Fruit fly (Drosophila melanogaster) whole organism, embryonic: ENCODE results near the gene haf.

Experiments used
- Abd-B ChIP-seq: fragments of 200-800 bp; sonication (Bioruptor generic); optimal IDR thresholded peaks from 2 replicates; lab custom pipeline; 2018; ENCODE audit warnings: missing biosample characterization, mild to moderate bottlenecking, missing genetic modification characterization, moderate library complexity
- Awh ChIP-seq: fragments of 200-800 bp; sonication (Bioruptor generic); IDR thresholded peaks from 2 replicates; pipeline ENCODE4, ENCODE4 v1.3.6; 2022; ENCODE audit warnings: missing biosample characterization, missing genetic modification characterization
- CG10147 ChIP-seq: fragments of 200-800 bp; sonication (Bioruptor generic); optimal IDR thresholded peaks from 2 replicates; lab custom pipeline; 2019; ENCODE audit warnings: missing biosample characterization, mild to moderate bottlenecking, missing genetic modification characterization, moderate library complexity
- CG1024 ChIP-seq: fragments of 200-800 bp; sonication (Bioruptor generic); IDR thresholded peaks from 2 replicates; pipeline ENCODE4 v1.3.6; 2022; ENCODE audit warnings: missing biosample characterization, missing genetic modification characterization
- CG10366 ChIP-seq: fragments of 200-800 bp; sonication (Bioruptor generic); IDR thresholded peaks from 2 replicates; pipeline ENCODE4 v1.3.6; 2022; ENCODE audit warnings: missing biosample characterization, missing genetic modification characterization
- CG11695 ChIP-seq: fragments of 200-800 bp; sonication (Bioruptor generic); IDR thresholded peaks from 3 replicates; pipeline ENCODE4 v1.3.6; 2022; ENCODE audit warnings: missing biosample characterization, missing genetic modification characterization
- CG12104 ChIP-seq: fragments of 200-800 bp; sonication (Bioruptor generic); optimal IDR thresholded peaks from 3 replicates; lab custom pipeline; 2016; ENCODE audit warnings: missing biosample characterization, missing genetic modification characterization
- CG12236 ChIP-seq: fragments of 200-800 bp; sonication (Bioruptor generic); optimal IDR thresholded peaks from 2 replicates; lab custom pipeline; 2016; ENCODE audit warnings: missing biosample characterization, missing genetic modification characterization
- CG12659 ChIP-seq: fragments of 200-800 bp; sonication (Bioruptor generic); optimal IDR thresholded peaks from 3 replicates; lab custom pipeline; 2017; ENCODE audit warnings: mild to moderate bottlenecking, missing biosample characterization, missing genetic modification reagents, missing genetic modification characterization
- CG12744 ChIP-seq: fragments of 200-800 bp; sonication (Bioruptor generic); optimal IDR thresholded peaks from 2 replicates; lab custom pipeline; 2016; ENCODE audit warnings: missing biosample characterization, missing genetic modification characterization
- CG16779 ChIP-seq: fragments of 200-800 bp; sonication (Bioruptor generic); IDR thresholded peaks from 2 replicates; pipeline ENCODE4 v1.3.6; 2022; ENCODE audit warnings: missing biosample characterization, missing genetic modification characterization
- CG17361 ChIP-seq: fragments of 200-800 bp; sonication (Bioruptor generic); IDR thresholded peaks from 3 replicates; pipeline ENCODE4 v1.3.6; 2022; ENCODE audit warnings: missing biosample characterization, missing genetic modification characterization
- CG17612 ChIP-seq: fragments of 200-800 bp; sonication (Bioruptor generic); IDR thresholded peaks from 2 replicates; pipeline ENCODE4 v1.3.6; 2022; ENCODE audit warnings: missing biosample characterization, missing genetic modification characterization
- CG17829 ChIP-seq: fragments of 200-800 bp; optimal IDR thresholded peaks from 2 replicates; lab custom pipeline; 2019; ENCODE audit warnings: missing biosample characterization, mild to moderate bottlenecking, missing genetic modification characterization, moderate library complexity
- CG18599 ChIP-seq: fragments of 200-800 bp; sonication (Bioruptor generic); optimal IDR thresholded peaks from 3 replicates; lab custom pipeline; 2017; ENCODE audit warnings: missing biosample characterization, missing genetic modification characterization, mild to moderate bottlenecking, moderate library complexity, missing genetic modification reagents
- CG30431 ChIP-seq: fragments of 200-800 bp; sonication (Bioruptor generic); optimal IDR thresholded peaks from 2 replicates; lab custom pipeline; 2017; ENCODE audit warnings: missing biosample characterization, missing genetic modification characterization
- CG3065 ChIP-seq: fragments of 200-800 bp; sonication (Bioruptor generic); optimal IDR thresholded peaks from 2 replicates; lab custom pipeline; 2016; ENCODE audit warnings: missing biosample characterization, missing genetic modification characterization
- CG32772 ChIP-seq: fragments of 200-800 bp; sonication (Bioruptor generic); IDR thresholded peaks from 2 replicates; pipeline ENCODE4 v1.3.6; 2022; ENCODE audit warnings: missing biosample characterization, missing genetic modification characterization
- CG7357 ChIP-seq: fragments of 200-800 bp; sonication (Bioruptor generic); IDR thresholded peaks from 3 replicates; pipeline ENCODE4 v1.3.6; 2022; ENCODE audit warnings: missing biosample characterization, missing genetic modification characterization
- CG8924 ChIP-seq: fragments of 200-800 bp; optimal IDR thresholded peaks from 3 replicates; lab custom pipeline; 2019; ENCODE audit warnings: missing biosample characterization, mild to moderate bottlenecking, missing genetic modification characterization, moderate library complexity
- CG9817 ChIP-seq: fragments of 200-800 bp; sonication (Bioruptor generic); optimal IDR thresholded peaks from 2 replicates; lab custom pipeline; 2018; ENCODE audit warnings: missing biosample characterization, mild to moderate bottlenecking, missing genetic modification characterization, moderate library complexity
- D ChIP-seq, 2 experiments: fragments of 200-800 bp in 1 of 2; fragments of >200 bp in 1 of 2; sonication (Bioruptor generic) in 1 of 2; optimal IDR thresholded peaks; 2 replicates in 1 of 2; 3 replicates in 1 of 2; lab custom pipeline; 2017; ENCODE audit warnings: mild to moderate bottlenecking in 1 of 2, missing biosample characterization in 1 of 2, missing genetic modification characterization in 1 of 2, missing genetic modification reagents in 1 of 2
- Dfd ChIP-seq, 2 experiments: fragments of >200 bp; optimal IDR thresholded peaks; 2 replicates each; lab custom pipeline; 2017; ENCODE audit warnings: missing biosample characterization in 2 of 2, missing genetic modification characterization in 2 of 2
- Eip74EF ChIP-seq, 2 experiments: fragments of 200-800 bp in 1 of 2; fragments of >200 bp in 1 of 2; sonication (Bioruptor generic) in 1 of 2; optimal IDR thresholded peaks; 2 replicates each; lab custom pipeline; 2017 to 2019; ENCODE audit warnings: missing biosample characterization in 2 of 2, missing genetic modification characterization in 2 of 2, mild to moderate bottlenecking in 1 of 2, moderate library complexity in 1 of 2
- Fer3 ChIP-seq: fragments of 200-800 bp; sonication (Bioruptor generic); optimal IDR thresholded peaks from 2 replicates; lab custom pipeline; 2018; ENCODE audit warnings: missing biosample characterization, mild to moderate bottlenecking, missing genetic modification characterization, moderate library complexity
- HmgD ChIP-seq: fragments of 200-800 bp; sonication (Bioruptor generic); optimal IDR thresholded peaks from 3 replicates; lab custom pipeline; 2016; ENCODE audit warnings: missing biosample characterization, missing genetic modification characterization
- Hmx ChIP-seq: fragments of 200-800 bp; sonication (Bioruptor generic); optimal IDR thresholded peaks from 2 replicates; lab custom pipeline; 2016; ENCODE audit warnings: missing biosample characterization, missing genetic modification characterization
- Hr51 ChIP-seq, 2 experiments: fragments of 200-800 bp; sonication (Bioruptor generic); optimal IDR thresholded peaks; 2 replicates in 1 of 2; 3 replicates in 1 of 2; lab custom pipeline; 2016 to 2018; ENCODE audit warnings: missing biosample characterization in 2 of 2, missing genetic modification characterization in 2 of 2, mild to moderate bottlenecking in 1 of 2, moderate library complexity in 1 of 2
- Six4 ChIP-seq: fragments of 200-800 bp; sonication (Bioruptor generic); optimal IDR thresholded peaks from 2 replicates; lab custom pipeline; 2016; ENCODE audit warnings: missing biosample characterization, missing genetic modification characterization
- Sry-β ChIP-seq: fragments of 200-800 bp; sonication (Bioruptor generic); optimal IDR thresholded peaks from 2 replicates; lab custom pipeline; 2018; ENCODE audit warnings: missing biosample characterization, mild to moderate bottlenecking, missing genetic modification characterization, moderate library complexity
- bsh ChIP-seq, 2 experiments: fragments of 200-800 bp; sonication (Bioruptor generic); optimal IDR thresholded peaks; 2 replicates each; lab custom pipeline; 2017 to 2018; ENCODE audit warnings: mild to moderate bottlenecking in 2 of 2, missing biosample characterization in 2 of 2, missing genetic modification characterization in 2 of 2, moderate library complexity in 1 of 2
- chif ChIP-seq, 2 experiments: fragments of 200-800 bp; sonication (Bioruptor generic); optimal IDR thresholded peaks; 3 replicates each; lab custom pipeline; 2016; ENCODE audit warnings: missing biosample characterization in 2 of 2, missing genetic modification characterization in 2 of 2
- ci ChIP-seq: fragments of 200-800 bp; sonication (Bioruptor generic); IDR thresholded peaks from 3 replicates; pipeline ENCODE4 v1.3.6; 2022; ENCODE audit warnings: missing biosample characterization, missing genetic modification characterization
- cwo ChIP-seq: fragments of 200-800 bp; sonication (Bioruptor generic); optimal IDR thresholded peaks from 3 replicates; lab custom pipeline; 2017; ENCODE audit warnings: missing biosample characterization, missing genetic modification characterization, mild to moderate bottlenecking, moderate library complexity, missing genetic modification reagents
- da ChIP-seq: fragments of 200-800 bp; sonication (Bioruptor generic); optimal IDR thresholded peaks from 2 replicates; lab custom pipeline; 2016; ENCODE audit warnings: missing biosample characterization, missing genetic modification characterization
- dmrt99B ChIP-seq: fragments of 200-800 bp; sonication (Bioruptor generic); optimal IDR thresholded peaks from 2 replicates; lab custom pipeline; 2018; ENCODE audit warnings: missing biosample characterization, mild to moderate bottlenecking, missing genetic modification characterization, moderate library complexity
- fd64A ChIP-seq: fragments of 200-800 bp; sonication (Bioruptor generic); optimal IDR thresholded peaks from 3 replicates; lab custom pipeline; 2018; ENCODE audit warnings: missing biosample characterization, mild to moderate bottlenecking, missing genetic modification characterization
- fu2 ChIP-seq: fragments of 200-800 bp; sonication (Bioruptor generic); optimal IDR thresholded peaks from 2 replicates; lab custom pipeline; 2016; ENCODE audit warnings: missing biosample characterization, missing genetic modification characterization
- ham ChIP-seq: fragments of 200-800 bp; sonication (Bioruptor generic); IDR thresholded peaks from 2 replicates; pipeline ENCODE4 v1.3.6; 2022; ENCODE audit warnings: missing biosample characterization, missing genetic modification characterization
- kni ChIP-seq: fragments of 200-800 bp; sonication (Bioruptor generic); optimal IDR thresholded peaks from 3 replicates; lab custom pipeline; 2017; ENCODE audit warnings: mild to moderate bottlenecking, missing biosample characterization, missing genetic modification reagents, missing genetic modification characterization
- lab ChIP-seq: fragments of 200-800 bp; sonication (Bioruptor generic); optimal IDR thresholded peaks from 3 replicates; lab custom pipeline; 2017; ENCODE audit warnings: missing biosample characterization, missing genetic modification characterization, mild to moderate bottlenecking, moderate library complexity, missing genetic modification reagents
- pb ChIP-seq: fragments of 200-800 bp; sonication (Bioruptor generic); optimal IDR thresholded peaks from 3 replicates; lab custom pipeline; 2016; ENCODE audit warnings: missing biosample characterization, missing genetic modification characterization
- pnt ChIP-seq: fragments of 200-800 bp; sonication (Bioruptor generic); optimal IDR thresholded peaks from 3 replicates; lab custom pipeline; 2016; ENCODE audit warnings: missing biosample characterization, missing genetic modification characterization
- psq ChIP-seq: fragments of 200-800 bp; sonication (Bioruptor generic); optimal IDR thresholded peaks from 2 replicates; lab custom pipeline; 2017; ENCODE audit warnings: missing biosample characterization, missing genetic modification characterization
- sens-2 ChIP-seq: fragments of 200-800 bp; sonication (Bioruptor generic); IDR thresholded peaks from 2 replicates; pipeline ENCODE4 v1.3.6; 2022; ENCODE audit warnings: missing biosample characterization, missing genetic modification characterization
- seq ChIP-seq: fragments of 200-800 bp; sonication (Bioruptor generic); IDR thresholded peaks from 2 replicates; pipeline ENCODE4 v1.3.6; 2022; ENCODE audit warnings: missing biosample characterization, missing genetic modification characterization
- sqz ChIP-seq: fragments of 200-800 bp; sonication (Bioruptor generic); optimal IDR thresholded peaks from 3 replicates; lab custom pipeline; 2018; ENCODE audit warnings: missing biosample characterization, mild to moderate bottlenecking, missing genetic modification characterization
- tgo ChIP-seq: fragments of 200-800 bp; sonication (Bioruptor generic); IDR thresholded peaks from 3 replicates; pipeline ENCODE4 v1.3.6; 2022; ENCODE audit warnings: missing biosample characterization, missing genetic modification characterization
- tx ChIP-seq: fragments of 200-800 bp; sonication (Bioruptor generic); optimal IDR thresholded peaks from 2 replicates; lab custom pipeline; 2016; ENCODE audit warnings: missing biosample characterization, missing genetic modification characterization
- zfh2 ChIP-seq: fragments of 200-800 bp; sonication (Bioruptor generic); optimal IDR thresholded peaks from 2 replicates; lab custom pipeline; 2016; ENCODE audit warnings: missing biosample characterization, missing genetic modification characterization

The haf gene

dm6 chr2L:1632730-1633172 is 77.8 kb downstream of the haf start (continued):
- TF ChIP-seq Sry-β (GFP tag; lab: Kevin White, UChicago) (no peak), sqz (GFP tag; lab: Kevin White, UChicago) (peak; percentile 90), Hmx (peak; percentile 78), pnt (peak; percentile 89), fd64A (GFP tag; lab: Kevin White, UChicago) (peak; percentile 9), CG12659 (GFP tag; lab: Kevin White, UChicago) (peak; percentile 98), Six4 (GFP tag; lab: Kevin White, UChicago) (peak; percentile 85), Abd-B (GFP tag; lab: Kevin White, UChicago) (peak; percentile 98), chif (GFP tag; optimal IDR thresholded peaks at IDR 0.05; lab: Kevin White, UChicago) (peak; percentile 78 to 86), da (GFP tag; lab: Kevin White, UChicago) (peak; percentile 82), cwo (GFP tag; lab: Kevin White, UChicago) (peak; percentile 88), Hr51 (GFP tag; optimal IDR thresholded peaks at IDR 0.05; lab: Kevin White, UChicago) (peak; percentile 93 to 98), tx (GFP tag; lab: Kevin White, UChicago) (peak; percentile 94), CG17829 (peak; percentile 76), pb (GFP tag; lab: Kevin White, UChicago) (peak; percentile 96), zfh2 (peak; percentile 92), CG18599 (GFP tag; lab: Kevin White, UChicago) (peak; percentile 93), CG17612 (GFP tag; lab: Robert Waterston, UW) (peak; percentile 91), ham (GFP tag; lab: Robert Waterston, UW) (peak; percentile 91), CG12744 (GFP tag; lab: Kevin White, UChicago) (peak; percentile 94), Dfd (GFP tag; optimal IDR thresholded peaks at IDR 0.05; lab: Kevin White, UChicago) (peak in 1 of 2 experiments; percentile 72), lab (peak; percentile 94), sens-2 (GFP tag; lab: Robert Waterston, UW) (peak; percentile 92), CG10366 (GFP tag; lab: Robert Waterston, UW) (peak; percentile 98), CG3065 (GFP tag; lab: Kevin White, UChicago) (peak; percentile 40), CG7357 (GFP tag; lab: Robert Waterston, UW) (peak; percentile 92), CG30431 (peak; percentile 82), bsh (GFP tag; optimal IDR thresholded peaks at IDR 0.05; lab: Kevin White, UChicago) (peak in 1 of 2 experiments; percentile 60), CG8924 (tag; lab: Kevin White, UChicago) (peak; percentile 90), Awh (GFP tag; lab: Robert Waterston, UW) (peak; percentile 95), CG11695 (GFP tag; lab: Robert Waterston, UW) (peak; percentile 99), psq (GFP tag; lab: Kevin White, UChicago) (peak; percentile 63), CG9817 (tag; lab: Kevin White, UChicago) (peak; percentile 96), Fer3 (peak; percentile 93), CG12104 (peak; percentile 92), CG10147 (GFP tag; lab: Kevin White, UChicago) (peak; percentile 92), fu2 (GFP tag; lab: Kevin White, UChicago) (peak; percentile 84), CG16779 (GFP tag; lab: Robert Waterston, UW) (peak; percentile 94), ci (GFP tag; lab: Robert Waterston, UW) (peak; percentile 95), CG17361 (GFP tag; lab: Robert Waterston, UW) (peak; percentile 78), D (optimal IDR thresholded peaks at IDR 0.05; lab: Kevin White, UChicago) (no peak), D (GFP tag; optimal IDR thresholded peaks at IDR 0.05; lab: Kevin White, UChicago) (peak; percentile 62), CG12236 (GFP tag; lab: Kevin White, UChicago) (peak; percentile 82), seq (GFP tag; lab: Robert Waterston, UW) (peak; percentile 99), CG1024 (GFP tag; lab: Robert Waterston, UW) (peak; percentile 92), CG32772 (GFP tag; lab: Robert Waterston, UW) (peak; percentile 96), kni (GFP tag; lab: Kevin White, UChicago) (no peak), HmgD (GFP tag; lab: Kevin White, UChicago) (peak; percentile 77), dmrt99B (tag; lab: Kevin White, UChicago) (peak; percentile 98), tgo (GFP tag; lab: Robert Waterston, UW) (peak; percentile 99), Eip74EF (GFP tag; optimal IDR thresholded peaks at IDR 0.05; lab: Kevin White, UChicago) (peak in 1 of 2 experiments; percentile 85)
